Fruit fly (Drosophila melanogaster): ENCODE results near the gene CG7049.

- TF ChIP-seq h (optimal IDR thresholded peaks at IDR 0.05): no peak
- TF ChIP-seq fd102C (GFP tag; optimal IDR thresholded peaks at IDR 0.05): no peak
- TF ChIP-seq CG17385 (GFP tag; optimal IDR thresholded peaks at IDR 0.05): no peak
- TF ChIP-seq Spps (tag; optimal IDR thresholded peaks at IDR 0.05): no peak
- peak; percentile 43; the same call in 1 of the 2 replicates for TF ChIP-seq sob (GFP tag; IDR thresholded peaks at IDR 0.05)
- TF ChIP-seq sd (tag; optimal IDR thresholded peaks at IDR 0.05): peak; percentile 5
These were observed 15.5 kb downstream of the CG7049 start for dm6 chr3L:160446-161094.
